Fruit fly (Drosophila melanogaster): Measurements from ENCODE around the gene CG7264.

CG7264 gene

dm6 chr3L:11863587-11863986 is 34.8 kb downstream of the CG7264 start:
- no peak for TF ChIP-seq tj (GFP tag; optimal IDR thresholded peaks at IDR 0.05)
- no peak for TF ChIP-seq cic (GFP tag; optimal IDR thresholded peaks at IDR 0.05)
- no peak for TF ChIP-seq Crg-1 (GFP tag; optimal IDR thresholded peaks at IDR 0.05)
- no peak for TF ChIP-seq toe (GFP tag; optimal IDR thresholded peaks at IDR 0.05)
- TF ChIP-seq ovo (GFP tag; optimal IDR thresholded peaks at IDR 0.05): no peak
- TF ChIP-seq Mnt (GFP tag; optimal IDR thresholded peaks at IDR 0.05): no peak
- no peak for TF ChIP-seq Hr96 (GFP tag; optimal IDR thresholded peaks at IDR 0.05)
- no peak for TF ChIP-seq CG7045 (GFP tag; optimal IDR thresholded peaks at IDR 0.05)
- TF ChIP-seq bab1 (GFP tag; optimal IDR thresholded peaks at IDR 0.05): no peak
- no peak for TF ChIP-seq CG12768 (GFP tag; optimal IDR thresholded peaks at IDR 0.05)
- no peak for TF ChIP-seq CG33017 (tag; optimal IDR thresholded peaks at IDR 0.05)
- TF ChIP-seq pad (GFP tag; optimal IDR thresholded peaks at IDR 0.05): no peak
- TF ChIP-seq CG7101 (tag; optimal IDR thresholded peaks at IDR 0.05): no peak
- TF ChIP-seq CG11617 (GFP tag; optimal IDR thresholded peaks at IDR 0.05): no peak
- no peak for TF ChIP-seq CG5204 (GFP tag; optimal IDR thresholded peaks at IDR 0.05)
- TF ChIP-seq kay (GFP tag; ENCODE audit: borderline replicate concordance): no peak
- TF ChIP-seq CG14711 (tag; optimal IDR thresholded peaks at IDR 0.05): no peak
- TF ChIP-seq cnc (optimal IDR thresholded peaks at IDR 0.05): no peak
- no peak for TF ChIP-seq CG1620 (GFP tag; optimal IDR thresholded peaks at IDR 0.05)

- TF ChIP-seq CG33017 (tag; optimal IDR thresholded peaks at IDR 0.05) (no peak), ovo (GFP tag; optimal IDR thresholded peaks at IDR 0.05) (no peak), CG7101 (tag; optimal IDR thresholded peaks at IDR 0.05) (no peak), pad (GFP tag; optimal IDR thresholded peaks at IDR 0.05) (no peak), toe (GFP tag; optimal IDR thresholded peaks at IDR 0.05) (no peak), Crg-1 (GFP tag; optimal IDR thresholded peaks at IDR 0.05) (no peak), tj (GFP tag; optimal IDR thresholded peaks at IDR 0.05) (no peak), CG12768 (GFP tag; optimal IDR thresholded peaks at IDR 0.05) (no peak), CG14711 (tag; optimal IDR thresholded peaks at IDR 0.05) (no peak), cnc (optimal IDR thresholded peaks at IDR 0.05) (no peak), CG1620 (GFP tag; optimal IDR thresholded peaks at IDR 0.05) (no peak), CG11617 (GFP tag; optimal IDR thresholded peaks at IDR 0.05) (no peak)
Observed at dm6 chr3L:11869328-11869727, 40.5 kb downstream of the CG7264 start.

- TF ChIP-seq Clk (GFP tag; optimal IDR thresholded peaks at IDR 0.05) (no peak), Crg-1 (GFP tag; optimal IDR thresholded peaks at IDR 0.05) (no peak), toe (GFP tag; optimal IDR thresholded peaks at IDR 0.05) (no peak), CG5204 (GFP tag; optimal IDR thresholded peaks at IDR 0.05) (no peak), ovo (GFP tag; optimal IDR thresholded peaks at IDR 0.05) (no peak), CG7101 (tag; optimal IDR thresholded peaks at IDR 0.05) (no peak), kay (GFP tag; ENCODE audit: borderline replicate concordance) (no peak), CG7045 (GFP tag; optimal IDR thresholded peaks at IDR 0.05) (no peak), CG1620 (GFP tag; optimal IDR thresholded peaks at IDR 0.05) (no peak)
Observed at dm6 chr3L:11871205-11871604, 42.4 kb downstream of the CG7264 start, which contains the start of gene CG5906. TSS of gene CG5906 (minus strand) at chr3L:11871305.

- TF ChIP-seq tj (GFP tag; optimal IDR thresholded peaks at IDR 0.05) (no peak), CG12768 (GFP tag; optimal IDR thresholded peaks at IDR 0.05) (no peak), Clk (GFP tag; optimal IDR thresholded peaks at IDR 0.05) (no peak), CG5204 (GFP tag; optimal IDR thresholded peaks at IDR 0.05) (no peak), CG14711 (tag; optimal IDR thresholded peaks at IDR 0.05) (no peak), bab1 (GFP tag; optimal IDR thresholded peaks at IDR 0.05) (no peak), CG1620 (GFP tag; optimal IDR thresholded peaks at IDR 0.05) (no peak), CG11617 (GFP tag; optimal IDR thresholded peaks at IDR 0.05) (no peak), cnc (optimal IDR thresholded peaks at IDR 0.05) (no peak), kay (GFP tag; ENCODE audit: borderline replicate concordance) (no peak), Hr96 (GFP tag; optimal IDR thresholded peaks at IDR 0.05) (no peak), Crg-1 (GFP tag; optimal IDR thresholded peaks at IDR 0.05) (no peak), CG7045 (GFP tag; optimal IDR thresholded peaks at IDR 0.05) (no peak), toe (GFP tag; optimal IDR thresholded peaks at IDR 0.05) (no peak), cic (GFP tag; optimal IDR thresholded peaks at IDR 0.05) (no peak)
Observed at dm6 chr3L:11874758-11875157, 45.9 kb downstream of the CG7264 start.

- TF ChIP-seq cic (GFP tag; optimal IDR thresholded peaks at IDR 0.05) (no peak), Crg-1 (GFP tag; optimal IDR thresholded peaks at IDR 0.05) (no peak), kay (GFP tag; ENCODE audit: borderline replicate concordance) (no peak), CG12768 (GFP tag; optimal IDR thresholded peaks at IDR 0.05) (no peak), CG5204 (GFP tag; optimal IDR thresholded peaks at IDR 0.05) (no peak), CG7101 (tag; optimal IDR thresholded peaks at IDR 0.05) (no peak), Clk (GFP tag; optimal IDR thresholded peaks at IDR 0.05) (no peak), CG14711 (tag; optimal IDR thresholded peaks at IDR 0.05) (no peak), ovo (GFP tag; optimal IDR thresholded peaks at IDR 0.05) (no peak), CG1620 (GFP tag; optimal IDR thresholded peaks at IDR 0.05) (no peak), CG7045 (GFP tag; optimal IDR thresholded peaks at IDR 0.05) (no peak), CG33017 (tag; optimal IDR thresholded peaks at IDR 0.05) (no peak), tj (GFP tag; optimal IDR thresholded peaks at IDR 0.05) (no peak), cnc (optimal IDR thresholded peaks at IDR 0.05) (no peak), Mnt (GFP tag; optimal IDR thresholded peaks at IDR 0.05) (no peak), bab1 (GFP tag; optimal IDR thresholded peaks at IDR 0.05) (no peak), CG11617 (GFP tag; optimal IDR thresholded peaks at IDR 0.05) (no peak)
Observed at dm6 chr3L:11876036-11876435, 47.2 kb downstream of the CG7264 start.

- TF ChIP-seq CG5204 (GFP tag; optimal IDR thresholded peaks at IDR 0.05): no peak
- no peak for TF ChIP-seq Clk (GFP tag; optimal IDR thresholded peaks at IDR 0.05)
- no peak for TF ChIP-seq CG1620 (GFP tag; optimal IDR thresholded peaks at IDR 0.05)
- no peak for TF ChIP-seq Crg-1 (GFP tag; optimal IDR thresholded peaks at IDR 0.05)
- TF ChIP-seq CG14711 (tag; optimal IDR thresholded peaks at IDR 0.05): no peak
- TF ChIP-seq CG33017 (tag; optimal IDR thresholded peaks at IDR 0.05): no peak
- no peak for TF ChIP-seq CG11617 (GFP tag; optimal IDR thresholded peaks at IDR 0.05)
- TF ChIP-seq pad (GFP tag; optimal IDR thresholded peaks at IDR 0.05): no peak
- no peak for TF ChIP-seq Hr96 (GFP tag; optimal IDR thresholded peaks at IDR 0.05)
- no peak for TF ChIP-seq bab1 (GFP tag; optimal IDR thresholded peaks at IDR 0.05)
- TF ChIP-seq ovo (GFP tag; optimal IDR thresholded peaks at IDR 0.05): no peak
- TF ChIP-seq CG7045 (GFP tag; optimal IDR thresholded peaks at IDR 0.05): no peak
- TF ChIP-seq kay (GFP tag; ENCODE audit: borderline replicate concordance): no peak
- TF ChIP-seq tj (GFP tag; optimal IDR thresholded peaks at IDR 0.05): no peak
- TF ChIP-seq cnc (optimal IDR thresholded peaks at IDR 0.05): no peak
- no peak for TF ChIP-seq CG7101 (tag; optimal IDR thresholded peaks at IDR 0.05)
- no peak for TF ChIP-seq toe (GFP tag; optimal IDR thresholded peaks at IDR 0.05)
- no peak for TF ChIP-seq cic (GFP tag; optimal IDR thresholded peaks at IDR 0.05)
- no peak for TF ChIP-seq Mnt (GFP tag; optimal IDR thresholded peaks at IDR 0.05)
- TF ChIP-seq CG12768 (GFP tag; optimal IDR thresholded peaks at IDR 0.05): no peak
Observed at dm6 chr3L:11878815-11879214, 50.0 kb downstream of the CG7264 start, which contains the start of gene Sprn. TSS of gene Sprn (plus strand) at chr3L:11879115.

All from whole organism, adult.